Fruit fly (Drosophila melanogaster): ENCODE results near the gene CG42780.

The CG42780 gene

dm6 chrX:7349963-7350362, 18.0 kb upstream of the CG42780 start (continued):
- TF ChIP-seq Antp (GFP tag; optimal IDR thresholded peaks at IDR 0.05): no peak
- TF ChIP-seq CG2199 (GFP tag; IDR thresholded peaks at IDR 0.05): 0 out of 3 replicates have a peak, but pooled peaks have one; percentile 43
- no peak for TF ChIP-seq NK7.1 (GFP tag; optimal IDR thresholded peaks at IDR 0.05)
- no peak for TF ChIP-seq lbe (GFP tag; optimal IDR thresholded peaks at IDR 0.05)
- TF ChIP-seq Gug (GFP tag; IDR thresholded peaks at IDR 0.05): no peak
- no peak for TF ChIP-seq CG12236 (GFP tag; optimal IDR thresholded peaks at IDR 0.05)
- no peak for TF ChIP-seq CG10366 (GFP tag; IDR thresholded peaks at IDR 0.05)
- no peak for TF ChIP-seq Elba2 (GFP tag; optimal IDR thresholded peaks at IDR 0.05)
- no peak for TF ChIP-seq CG10654 (GFP tag; optimal IDR thresholded peaks at IDR 0.05)
- no peak for TF ChIP-seq MBD-R2 (GFP tag; IDR thresholded peaks at IDR 0.05)
- no peak for TF ChIP-seq vfl (GFP tag; optimal IDR thresholded peaks at IDR 0.05)
- TF ChIP-seq usp (GFP tag; optimal IDR thresholded peaks at IDR 0.05): no peak
- no peak for TF ChIP-seq ac (GFP tag; optimal IDR thresholded peaks at IDR 0.05)
- no peak for TF ChIP-seq CG17612 (GFP tag; IDR thresholded peaks at IDR 0.05)
- peak in 1 of 2 experiments; percentile 22 for TF ChIP-seq Dfd (GFP tag; optimal IDR thresholded peaks at IDR 0.05)
- TF ChIP-seq otp (GFP tag; IDR thresholded peaks at IDR 0.05): no peak
- TF ChIP-seq Hmr (GFP tag; optimal IDR thresholded peaks at IDR 0.05): no peak
- no peak for TF ChIP-seq CG2889 (GFP tag; IDR thresholded peaks at IDR 0.05)
- no peak for TF ChIP-seq slou (GFP tag; optimal IDR thresholded peaks at IDR 0.05)
- no peak for TF ChIP-seq ewg (GFP tag; optimal IDR thresholded peaks at IDR 0.05)

- TF ChIP-seq caup (GFP tag; optimal IDR thresholded peaks at IDR 0.05; ENCODE audit: severe bottlenecking) (no peak), btn (GFP tag; optimal IDR thresholded peaks at IDR 0.05) (no peak), pum (GFP tag; optimal IDR thresholded peaks at IDR 0.05) (no peak), Dref (GFP tag; IDR thresholded peaks at IDR 0.05) (no peak), CG11247 (GFP tag; IDR thresholded peaks at IDR 0.05) (no peak)
These were observed 15.4 kb upstream of the CG42780 start, which contains the start of gene CG15034 for dm6 chrX:7347406-7347805. TSS of gene CG15034 (minus strand) at chrX:7347506.

DNA sequence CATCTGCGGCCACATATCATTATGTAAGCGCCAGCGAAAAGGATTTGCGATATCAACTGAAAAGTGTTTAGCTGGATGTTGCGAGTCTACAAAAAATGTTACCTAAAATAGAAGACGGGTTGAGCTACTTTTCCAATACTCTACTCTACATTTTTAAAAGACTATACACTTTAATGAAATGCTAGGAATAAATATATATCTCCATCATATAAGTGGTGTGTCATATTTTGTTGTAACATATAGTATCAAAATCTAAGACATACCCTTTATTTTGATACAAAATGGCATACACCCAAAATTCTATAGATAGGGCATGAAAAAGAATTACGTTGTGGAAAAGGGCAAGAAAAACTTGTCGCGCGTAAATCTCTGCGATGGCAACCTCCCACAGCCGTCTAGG, 11.0 kb upstream of the CG42780 start:
- TF ChIP-seq CG4707 (GFP tag; optimal IDR thresholded peaks at IDR 0.05): no peak
- TF ChIP-seq stwl (tag; optimal IDR thresholded peaks at IDR 0.05): no peak
- TF ChIP-seq D19A (tag; optimal IDR thresholded peaks at IDR 0.05): peak; percentile 65
- no peak for TF ChIP-seq chm (GFP tag; IDR thresholded peaks at IDR 0.05)
- TF ChIP-seq CG4328 (GFP tag; optimal IDR thresholded peaks at IDR 0.05): no peak
- TF ChIP-seq row (GFP tag; IDR thresholded peaks at IDR 0.05): peak; percentile 42; the same call in 1 of the 3 replicates
- TF ChIP-seq ap (GFP tag; IDR thresholded peaks at IDR 0.05): no peak
- TF ChIP-seq Ptx1 (GFP tag; IDR thresholded peaks at IDR 0.05): 0 out of 2 replicates have a peak, but pooled peaks have one; percentile 17
- no peak for TF ChIP-seq CG18011 (GFP tag; optimal IDR thresholded peaks at IDR 0.05)
- TF ChIP-seq CG1603 (tag; optimal IDR thresholded peaks at IDR 0.05): peak; percentile 9
- TF ChIP-seq Hr51 (GFP tag; optimal IDR thresholded peaks at IDR 0.05): peak in 1 of 2 experiments; percentile 5
- TF ChIP-seq B-H2 (GFP tag; optimal IDR thresholded peaks at IDR 0.05): no peak
- TF ChIP-seq Ravus (GFP tag; IDR thresholded peaks at IDR 0.05): no peak
- TF ChIP-seq CG16779 (GFP tag; IDR thresholded peaks at IDR 0.05): no peak
- no peak for TF ChIP-seq Side (GFP tag; optimal IDR thresholded peaks at IDR 0.05)
- peak; percentile 23 for TF ChIP-seq gem (tag; optimal IDR thresholded peaks at IDR 0.05)
- no peak for TF ChIP-seq BEAF-32 (GFP tag; optimal IDR thresholded peaks at IDR 0.05)
- TF ChIP-seq sob (GFP tag; IDR thresholded peaks at IDR 0.05): no peak
- peak in 1 of 2 experiments; percentile 30 for TF ChIP-seq Pdp1 (GFP tag; optimal IDR thresholded peaks at IDR 0.05)
- TF ChIP-seq ATbp (GFP tag; optimal IDR thresholded peaks at IDR 0.05): no peak
- no peak for TF ChIP-seq sr (GFP tag; IDR thresholded peaks at IDR 0.05)
- TF ChIP-seq Sox102F (GFP tag; optimal IDR thresholded peaks at IDR 0.05): no peak
- TF ChIP-seq CG3995 (GFP tag; optimal IDR thresholded peaks at IDR 0.05): no peak
- no peak for TF ChIP-seq CG8089 (GFP tag; optimal IDR thresholded peaks at IDR 0.05)
- TF ChIP-seq CG11398 (GFP tag; optimal IDR thresholded peaks at IDR 0.05): no peak
- TF ChIP-seq CG13775 (GFP tag; optimal IDR thresholded peaks at IDR 0.05): no peak
